Worm (Caenorhabditis elegans): ENCODE results near the gene got-1.2.

- TF ChIP-seq lin-13 (GFP tag; optimal IDR thresholded peaks at IDR 0.05) (no peak), tbx-2 (tag; optimal IDR thresholded peaks at IDR 0.05) (no peak), nhr-20 (tag; optimal IDR thresholded peaks at IDR 0.05) (no peak), Y116A8C.19 (tag; optimal IDR thresholded peaks at IDR 0.05; ENCODE audit: borderline replicate concordance) (no peak), jun-1 (tag; optimal IDR thresholded peaks at IDR 0.05) (no peak), alr-1 (tag; optimal IDR thresholded peaks at IDR 0.05; ENCODE audit: borderline replicate concordance) (no peak), egl-27 (tag; optimal IDR thresholded peaks at IDR 0.05) (no peak), aly-2 (tag; optimal IDR thresholded peaks at IDR 0.05) (no peak)
Observed at ce11 chrX:16809689-16810088, 16.8 kb upstream of the got-1.2 start.

Data from whole organism, L1 larva.